Fruit fly (Drosophila melanogaster): Measurements from ENCODE around the gene sls.

The sls gene

DNA sequence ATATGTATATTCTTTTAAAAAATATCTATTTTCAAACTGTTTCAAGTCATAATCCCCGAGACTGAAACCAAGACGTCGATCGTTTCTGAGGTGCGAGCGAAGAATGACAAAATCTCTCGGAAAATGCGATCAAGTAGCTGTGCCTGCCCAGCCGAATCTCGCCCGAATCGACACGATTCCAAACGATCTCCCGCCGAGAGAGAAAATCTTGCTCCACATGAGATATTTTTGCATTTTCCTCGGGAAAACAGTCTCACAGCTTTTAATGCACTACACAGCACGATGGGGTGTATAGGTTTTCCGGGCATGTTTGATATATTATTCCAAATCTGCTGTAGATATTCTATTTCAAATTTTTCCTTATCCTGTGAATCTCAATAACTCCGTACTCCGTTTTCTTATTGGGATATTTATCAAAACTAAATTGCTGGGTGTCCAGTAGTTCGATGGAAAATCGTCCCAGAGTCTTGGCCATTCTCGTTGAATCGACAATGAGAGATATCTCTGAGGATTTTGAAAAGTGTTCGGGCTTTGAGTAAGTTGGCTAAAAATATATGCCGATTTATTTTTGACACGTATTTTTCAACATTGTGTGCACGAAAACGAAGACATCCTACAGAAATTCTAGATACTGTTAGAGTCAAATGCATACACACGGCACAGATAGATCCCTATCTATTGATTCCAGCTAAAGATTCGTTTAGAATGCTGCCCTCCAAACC lies at the start of gene sls:
Gene sls, minus strand, starts transcription at position 88 of the 722 bp plus-strand sequence.
- TF ChIP-seq ttk (optimal IDR thresholded peaks at IDR 0.05) (no peak), Sin3A (optimal IDR thresholded peaks at IDR 0.05) (no peak), Myc (optimal IDR thresholded peaks at IDR 0.05) (no peak), psq (optimal IDR thresholded peaks at IDR 0.05) (no peak), h (optimal IDR thresholded peaks at IDR 0.05) (no peak), insv (optimal IDR thresholded peaks at IDR 0.05) (no peak)

DNA sequence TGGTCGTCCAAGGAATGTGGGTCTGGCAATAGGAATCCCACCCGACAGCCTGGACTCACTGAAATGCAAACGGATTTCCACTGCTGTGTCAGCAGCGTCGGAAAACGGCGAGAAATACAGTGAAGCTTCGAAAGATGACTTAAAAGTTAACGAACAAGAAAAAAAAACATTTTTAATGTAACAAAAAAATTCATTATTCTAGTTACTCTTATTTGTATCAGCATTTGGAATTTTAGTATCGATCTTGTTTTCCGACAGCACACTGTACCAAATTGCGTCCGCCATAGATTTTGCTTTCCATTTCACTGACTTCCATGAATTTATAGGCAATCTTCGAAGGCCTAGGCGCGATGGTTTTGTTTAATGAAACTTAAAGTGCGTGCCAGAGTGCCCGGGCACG lies 49.4 kb upstream of the sls start:
- no peak for TF ChIP-seq Sin3A (optimal IDR thresholded peaks at IDR 0.05)
- TF ChIP-seq Myc (optimal IDR thresholded peaks at IDR 0.05), result no peak
- no peak for TF ChIP-seq insv (optimal IDR thresholded peaks at IDR 0.05)
- TF ChIP-seq psq (optimal IDR thresholded peaks at IDR 0.05), result no peak
- no peak for TF ChIP-seq h (optimal IDR thresholded peaks at IDR 0.05)

- TF ChIP-seq Myc (optimal IDR thresholded peaks at IDR 0.05) (no peak), insv (optimal IDR thresholded peaks at IDR 0.05) (no peak), Sin3A (optimal IDR thresholded peaks at IDR 0.05) (no peak), ttk (optimal IDR thresholded peaks at IDR 0.05) (no peak), h (optimal IDR thresholded peaks at IDR 0.05) (no peak), psq (optimal IDR thresholded peaks at IDR 0.05) (no peak)
These were observed 48.7 kb upstream of the sls start for dm6 chr3L:2164031-2164537.

DNA sequence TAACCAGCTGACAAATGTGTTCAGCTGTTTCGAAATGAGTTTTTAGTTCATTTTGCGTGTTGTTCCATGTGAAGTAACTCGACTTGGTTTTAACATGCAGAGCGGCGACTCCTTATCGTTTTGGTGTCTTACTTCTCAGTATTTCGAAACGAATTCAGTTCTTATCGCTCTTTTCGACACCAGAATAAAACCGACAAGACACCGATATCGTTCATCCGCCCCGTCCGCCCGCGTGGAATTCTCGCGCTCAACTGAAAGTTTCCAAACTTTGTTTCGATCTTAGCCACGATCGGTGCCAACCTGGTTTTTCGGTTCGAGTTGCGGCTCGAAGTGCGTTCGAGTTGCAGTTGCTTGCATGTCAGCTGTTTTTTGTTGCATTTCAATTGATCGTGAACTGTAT lies 48.2 kb upstream of the sls start, which contains the start of gene CG15822:
Gene CG15822, minus strand, starts transcription at position 256 of the 400 bp plus-strand sequence.
- TF ChIP-seq Sin3A (optimal IDR thresholded peaks at IDR 0.05), result no peak
- TF ChIP-seq Myc (optimal IDR thresholded peaks at IDR 0.05), result no peak
- TF ChIP-seq psq (optimal IDR thresholded peaks at IDR 0.05), result no peak
- TF ChIP-seq ttk (optimal IDR thresholded peaks at IDR 0.05), result no peak

- TF ChIP-seq Myc (optimal IDR thresholded peaks at IDR 0.05), result no peak
- TF ChIP-seq insv (optimal IDR thresholded peaks at IDR 0.05), result no peak
- TF ChIP-seq Sin3A (optimal IDR thresholded peaks at IDR 0.05), result no peak
- TF ChIP-seq ttk (optimal IDR thresholded peaks at IDR 0.05), result no peak
- no peak for TF ChIP-seq psq (optimal IDR thresholded peaks at IDR 0.05)
- TF ChIP-seq h (optimal IDR thresholded peaks at IDR 0.05), result no peak
These were observed 47.2 kb upstream of the sls start for dm6 chr3L:2162623-2163022.

DNA sequence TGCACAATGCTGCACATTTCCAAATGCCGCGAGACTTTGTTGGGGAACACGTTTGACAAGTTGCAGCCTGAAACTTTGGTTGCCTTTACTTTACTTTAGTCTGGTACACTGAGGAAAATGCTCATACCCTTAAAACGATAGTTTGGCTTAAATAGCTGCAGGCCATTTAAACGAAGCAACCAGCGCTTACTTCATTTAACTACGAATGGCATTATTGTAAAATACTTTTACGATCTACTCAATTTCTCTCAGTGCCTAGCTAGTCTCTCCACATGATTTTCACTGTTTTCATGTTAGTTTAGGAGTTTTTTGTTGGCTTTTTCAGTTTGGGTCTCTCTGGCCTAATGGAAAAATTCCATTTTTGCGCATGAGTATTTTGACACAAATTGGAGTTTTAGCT lies 46.6 kb upstream of the sls start:
- TF ChIP-seq h (optimal IDR thresholded peaks at IDR 0.05), result no peak
- no peak for TF ChIP-seq Myc (optimal IDR thresholded peaks at IDR 0.05)
- no peak for TF ChIP-seq Sin3A (optimal IDR thresholded peaks at IDR 0.05)
- TF ChIP-seq insv (optimal IDR thresholded peaks at IDR 0.05), result no peak
- TF ChIP-seq psq (optimal IDR thresholded peaks at IDR 0.05), result no peak
- no peak for TF ChIP-seq ttk (optimal IDR thresholded peaks at IDR 0.05)

- TF ChIP-seq insv (optimal IDR thresholded peaks at IDR 0.05) (no peak), Myc (optimal IDR thresholded peaks at IDR 0.05) (no peak), psq (optimal IDR thresholded peaks at IDR 0.05) (no peak), Sin3A (optimal IDR thresholded peaks at IDR 0.05) (no peak), h (optimal IDR thresholded peaks at IDR 0.05) (no peak), ttk (optimal IDR thresholded peaks at IDR 0.05) (no peak)
These were observed 44.4 kb upstream of the sls start for dm6 chr3L:2159817-2160216.

DNA sequence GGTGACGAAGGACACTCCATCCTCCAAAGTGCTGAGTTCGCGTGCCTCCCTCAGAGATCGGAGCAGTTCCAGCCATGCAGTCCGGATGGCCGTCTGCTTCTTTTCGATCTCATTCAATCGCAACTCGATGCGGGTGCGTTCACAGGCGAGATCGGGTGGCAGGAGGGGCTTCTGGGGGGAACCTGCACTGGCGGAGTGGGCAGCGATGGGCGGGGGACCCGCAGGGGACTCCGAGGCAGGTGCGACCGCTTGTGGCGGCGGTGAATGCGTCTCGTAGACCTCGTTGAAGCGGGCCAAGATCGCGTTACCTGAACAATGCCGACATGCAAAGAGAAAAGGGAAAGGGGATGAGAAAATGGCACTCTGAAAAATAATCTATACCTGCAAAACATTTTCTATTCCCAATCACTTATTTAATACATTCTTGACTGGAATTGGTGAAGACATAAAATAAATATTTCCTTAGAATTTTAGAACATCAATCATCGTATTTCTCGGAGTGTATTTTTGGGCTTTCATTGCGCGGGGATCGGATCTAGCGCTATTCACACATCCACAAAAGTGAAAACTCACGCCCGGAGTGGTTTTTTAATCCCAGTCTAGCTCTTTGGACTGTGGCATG lies 43.4 kb upstream of the sls start:
- TF ChIP-seq Sin3A (optimal IDR thresholded peaks at IDR 0.05) (no peak), Myc (optimal IDR thresholded peaks at IDR 0.05) (no peak), ttk (optimal IDR thresholded peaks at IDR 0.05) (no peak), h (optimal IDR thresholded peaks at IDR 0.05) (no peak), psq (optimal IDR thresholded peaks at IDR 0.05) (no peak), insv (optimal IDR thresholded peaks at IDR 0.05) (no peak)

- no peak for TF ChIP-seq insv (optimal IDR thresholded peaks at IDR 0.05)
- TF ChIP-seq h (optimal IDR thresholded peaks at IDR 0.05), result no peak
- TF ChIP-seq Sin3A (optimal IDR thresholded peaks at IDR 0.05), result no peak
- no peak for TF ChIP-seq psq (optimal IDR thresholded peaks at IDR 0.05)
- TF ChIP-seq Myc (optimal IDR thresholded peaks at IDR 0.05), result no peak
- TF ChIP-seq ttk (optimal IDR thresholded peaks at IDR 0.05), result no peak
These were observed 42.1 kb upstream of the sls start for dm6 chr3L:2157427-2157931.

dm6 chr3L:2152730-2153129 lies 37.3 kb upstream of the sls start:
- no peak for TF ChIP-seq ttk (optimal IDR thresholded peaks at IDR 0.05)

- TF ChIP-seq ttk (optimal IDR thresholded peaks at IDR 0.05), result no peak
- TF ChIP-seq Myc (optimal IDR thresholded peaks at IDR 0.05), result no peak
- TF ChIP-seq h (optimal IDR thresholded peaks at IDR 0.05), result no peak
- no peak for TF ChIP-seq psq (optimal IDR thresholded peaks at IDR 0.05)
- no peak for TF ChIP-seq Sin3A (optimal IDR thresholded peaks at IDR 0.05)
- TF ChIP-seq insv (optimal IDR thresholded peaks at IDR 0.05), result no peak
These were observed 36.4 kb upstream of the sls start, which contains the start of gene zormin for dm6 chr3L:2151588-2152372. Gene zormin (minus strand): TSS chr3L:2151700.

DNA sequence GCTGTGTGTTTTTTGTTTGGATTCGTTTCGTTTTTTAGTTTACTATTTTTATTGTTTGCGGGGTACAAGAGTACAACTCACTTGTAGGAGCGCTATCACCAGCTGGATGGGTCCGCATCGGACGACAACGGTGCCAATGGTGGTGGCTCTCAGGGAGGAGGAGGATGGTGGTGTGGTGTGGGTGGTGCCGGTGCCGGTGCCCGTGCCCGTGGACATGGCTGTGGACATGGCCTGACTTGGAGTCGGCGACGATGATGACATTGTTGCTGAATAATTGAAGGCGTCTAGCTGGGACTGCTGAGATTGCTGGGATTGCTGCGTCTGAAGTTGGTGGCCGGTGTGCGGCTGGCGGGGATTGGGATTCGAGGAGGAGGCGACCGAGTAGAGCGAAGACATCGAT lies 34.3 kb upstream of the sls start:
- no peak for TF ChIP-seq ttk (optimal IDR thresholded peaks at IDR 0.05)

Data from Kc167 (cell line).